Fruit fly (Drosophila melanogaster) Kc167 (cell line): Measurements from ENCODE around the gene MED19.

Experiments
- Myc ChIP-seq: fragments of >200 bp; optimal IDR thresholded peaks from 2 replicates; lab custom pipeline; 2017; ENCODE audit warnings: missing external identifiers
- Sin3A ChIP-seq: fragments of >200 bp; optimal IDR thresholded peaks from 2 replicates; lab custom pipeline; 2018; ENCODE audit warnings: missing external identifiers
- h ChIP-seq: fragments of >200 bp; optimal IDR thresholded peaks from 3 replicates; lab custom pipeline; 2018; ENCODE audit warnings: missing external identifiers
- insv ChIP-seq: fragments of >200 bp; optimal IDR thresholded peaks from 3 replicates; lab custom pipeline; 2018; ENCODE audit warnings: missing external identifiers
- psq ChIP-seq: fragments of >200 bp; optimal IDR thresholded peaks from 2 replicates; lab custom pipeline; 2017; ENCODE audit warnings: missing external identifiers
- ttk ChIP-seq: sonication (Bioruptor generic); optimal IDR thresholded peaks from 2 replicates; lab custom pipeline; 2017; ENCODE audit warnings: missing external identifiers

Gene MED19

dm6 chr3L:17802107-17802506, 44.2 kb downstream of the MED19 start, which contains the start of gene NUCB1:
Gene NUCB1, minus strand, starts transcription at chr3L:17802279.
- TF ChIP-seq h (no peak), Sin3A (no peak), Myc (lab: Kevin White, UChicago) (no peak), ttk (lab: Kevin White, UChicago) (no peak), insv (lab: Kevin White, UChicago) (no peak), psq (lab: Kevin White, UChicago) (no peak)

- TF ChIP-seq Sin3A = no peak
- no peak for TF ChIP-seq ttk (lab: Kevin White, UChicago)
- TF ChIP-seq insv (lab: Kevin White, UChicago) = no peak
- TF ChIP-seq psq (lab: Kevin White, UChicago) = no peak
- TF ChIP-seq Myc (lab: Kevin White, UChicago) = no peak
- TF ChIP-seq h = no peak
Measured at dm6 chr3L:17797494-17797893, 48.8 kb downstream of the MED19 start, which contains the start of gene CG42816. Gene CG42816, minus strand, starts transcription at chr3L:17797594.
